Worm (Caenorhabditis elegans) whole organism, early embryonic: ENCODE data around the gene lmtr-2.

Experiments
- F13C5.2 ChIP-seq: sonication (generic microtip); optimal IDR thresholded peaks from 2 replicates; lab custom pipeline; 2017; ENCODE audit warnings: mild to moderate bottlenecking, missing genetic modification characterization, inconsistent platforms, missing compliant biosample characterization
- tra-4 ChIP-seq: sonication (generic microtip); optimal IDR thresholded peaks from 2 replicates; lab custom pipeline; 2017; ENCODE audit warnings: missing genetic modification characterization, missing compliant biosample characterization

DNA sequence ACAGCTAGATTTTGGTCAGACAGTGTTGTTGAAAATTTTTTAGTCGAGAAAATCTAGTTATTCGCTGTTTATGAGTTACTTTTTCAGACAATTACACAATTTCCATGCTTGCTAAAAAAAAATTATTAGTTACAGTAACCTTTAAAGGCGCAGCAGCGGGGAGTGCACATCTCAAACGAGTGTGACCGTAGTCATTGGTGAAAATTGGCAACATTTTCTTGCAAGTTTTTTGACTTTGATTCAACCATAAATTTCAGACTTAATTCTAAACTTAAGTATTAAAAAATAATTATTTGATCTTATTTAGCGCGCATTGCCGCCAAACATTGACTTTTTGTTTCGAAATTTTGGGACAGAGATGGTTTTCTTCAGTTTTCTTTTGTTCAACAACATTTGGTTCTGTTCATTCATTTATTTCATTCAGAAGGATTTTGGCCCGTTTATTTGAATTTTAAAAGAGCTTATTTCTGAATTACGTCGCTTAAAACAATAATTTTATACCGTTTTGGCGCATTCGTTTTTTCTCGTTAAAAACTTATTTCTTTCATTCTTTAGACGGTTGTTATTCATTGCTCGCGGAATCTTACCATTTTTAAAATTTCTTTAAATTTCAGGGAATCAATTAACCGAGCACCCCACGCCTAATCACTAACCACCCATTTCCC lies 18.1 kb upstream of the lmtr-2 start, which contains the start of gene oma-2:
- no peak for TF ChIP-seq tra-4 (tag; lab: Kevin White, UChicago)
- no peak for TF ChIP-seq F13C5.2 (tag; lab: Kevin White, UChicago)
